Fruit fly (Drosophila melanogaster): Measurements from ENCODE around the gene cdm.

dm6 chr3R:18215900-18216299 lies 32.6 kb upstream of the cdm start, which contains the start of gene CG14314:
- no peak for TF ChIP-seq usp (GFP tag; optimal IDR thresholded peaks at IDR 0.05)
- TF ChIP-seq psq (optimal IDR thresholded peaks at IDR 0.05) = no peak
- no peak for TF ChIP-seq pan (optimal IDR thresholded peaks at IDR 0.05)
